ENCODE assay signal across 1 fruit fly cellular context in the genomic region with DNA sequence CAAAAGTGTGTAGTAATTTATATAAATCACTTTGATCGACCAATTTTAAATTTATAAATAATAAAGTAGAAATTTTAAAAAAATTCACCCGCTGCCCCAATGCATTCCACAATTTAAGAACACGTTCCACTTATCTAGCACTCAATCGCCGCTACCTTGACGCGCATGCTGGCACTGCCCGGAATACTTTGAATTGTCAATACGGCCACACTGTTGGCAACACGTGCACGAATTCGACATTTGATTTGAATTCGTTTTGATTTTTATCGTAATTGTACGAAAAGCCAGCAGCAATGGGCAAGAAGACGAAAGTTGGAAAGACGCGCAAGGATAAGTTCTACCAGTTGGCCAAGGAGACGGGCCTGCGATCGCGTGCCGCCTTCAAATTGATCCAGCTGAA.
A peak's percentile ranks its signal among the peaks of the same experiment; 100 is the strongest.
TF ChIP-seq lines count a peak whose summit lies in the region.

A gene (plus strand): TSS at position 186 of the 400 bp plus-strand sequence.

TF ChIP-seq in whole organism, embryonic, 481 proteins besides CTCF, POLR2A, EP300 and RAD21 (continued from another document):
- TF ChIP-seq MBD-R2 (GFP tag; IDR thresholded peaks at IDR 0.05; lab: Robert Waterston, UW) (peak; percentile 65), CG11247 (GFP tag; IDR thresholded peaks at IDR 0.05; lab: Robert Waterston, UW) (no peak), pnt (GFP tag; optimal IDR thresholded peaks at IDR 0.05; lab: Kevin White, UChicago) (no peak), E2f2 (GFP tag; IDR thresholded peaks at IDR 0.05; lab: Robert Waterston, UW) (peak; percentile 81), Elba2 (GFP tag; optimal IDR thresholded peaks at IDR 0.05; lab: Kevin White, UChicago) (no peak), CG3163 (GFP tag; optimal IDR thresholded peaks at IDR 0.05; lab: Kevin White, UChicago) (no peak), CG10321 (GFP tag; IDR thresholded peaks at IDR 0.05; lab: Robert Waterston, UW) (no peak), CG13894 (tag; optimal IDR thresholded peaks at IDR 0.05; lab: Kevin White, UChicago) (no peak), wor (GFP tag; IDR thresholded peaks at IDR 0.05; lab: Robert Waterston, UW) (no peak), BEAF-32 (GFP tag; optimal IDR thresholded peaks at IDR 0.05; lab: Kevin White, UChicago) (peak; percentile 37), stwl (tag; optimal IDR thresholded peaks at IDR 0.05; lab: Kevin White, UChicago) (peak; percentile 59), Scr (GFP tag; IDR thresholded peaks at IDR 0.05; lab: Robert Waterston, UW; ENCODE audit: partially characterized antibody) (peak; percentile 46), vvl (GFP tag; IDR thresholded peaks at IDR 0.05; lab: Robert Waterston, UW) (no peak), Sin3A (optimal IDR thresholded peaks at IDR 0.05; lab: Kevin White, UChicago) (peak; percentile 20), knrl (GFP tag; IDR thresholded peaks at IDR 0.05; lab: Robert Waterston, UW; ENCODE audit: partially characterized antibody) (0 out of 3 replicates have a peak, but pooled peaks have one; percentile 16), Xrp1 (GFP tag; IDR thresholded peaks at IDR 0.05; lab: Robert Waterston, UW) (no peak), CG3407 (GFP tag; optimal IDR thresholded peaks at IDR 0.05; lab: Kevin White, UChicago) (no peak), CG17829 (tag; optimal IDR thresholded peaks at IDR 0.05; lab: Kevin White, UChicago) (peak; percentile 7), unc-4 (GFP tag; IDR thresholded peaks at IDR 0.05; lab: Robert Waterston, UW; ENCODE audit: partially characterized antibody) (0 out of 2 replicates have a peak, but pooled peaks have one; percentile 18), Ets97D (GFP tag; optimal IDR thresholded peaks at IDR 0.05; lab: Kevin White, UChicago) (peak; percentile 42), CG15073 (GFP tag; optimal IDR thresholded peaks at IDR 0.05; lab: Kevin White, UChicago) (no peak), CG18764 (GFP tag; optimal IDR thresholded peaks at IDR 0.05; lab: Kevin White, UChicago) (no peak), gt (GFP tag; IDR thresholded peaks at IDR 0.05; lab: Robert Waterston, UW) (no peak), Dip3 (GFP tag; optimal IDR thresholded peaks at IDR 0.05; lab: Kevin White, UChicago) (no peak), CG34422 (GFP tag; IDR thresholded peaks at IDR 0.05; lab: Robert Waterston, UW) (no peak), pzg (GFP tag; optimal IDR thresholded peaks at IDR 0.05; lab: Kevin White, UChicago) (peak; percentile 71), CG4617 (GFP tag; optimal IDR thresholded peaks at IDR 0.05; lab: Kevin White, UChicago; ENCODE audit: borderline replicate concordance) (peak; percentile 15), CG14441 (GFP tag; IDR thresholded peaks at IDR 0.05; lab: Robert Waterston, UW) (no peak), gfzf (GFP tag; optimal IDR thresholded peaks at IDR 0.05; lab: Kevin White, UChicago) (peak; percentile 75), slou (GFP tag; optimal IDR thresholded peaks at IDR 0.05; lab: Kevin White, UChicago) (no peak), Usf (GFP tag; optimal IDR thresholded peaks at IDR 0.05; lab: Kevin White, UChicago) (no peak), phol (tag; optimal IDR thresholded peaks at IDR 0.05; lab: Kevin White, UChicago) (peak; percentile 3), Dref (GFP tag; IDR thresholded peaks at IDR 0.05; lab: Robert Waterston, UW) (peak; percentile 15; the same call in 1 of the 2 replicates), sc (optimal IDR thresholded peaks at IDR 0.05; lab: Kevin White, UChicago) (no peak), sc (GFP tag; optimal IDR thresholded peaks at IDR 0.05; lab: Kevin White, UChicago) (no peak), CG31388 (GFP tag; optimal IDR thresholded peaks at IDR 0.05; lab: Kevin White, UChicago) (no peak), row (GFP tag; IDR thresholded peaks at IDR 0.05; lab: Robert Waterston, UW) (peak; percentile 53; the same call in 1 of the 3 replicates), ato (GFP tag; IDR thresholded peaks at IDR 0.05; lab: Robert Waterston, UW; ENCODE audit: partially characterized antibody) (0 out of 2 replicates have a peak, but pooled peaks have one; percentile 7), sd (tag; optimal IDR thresholded peaks at IDR 0.05; lab: Kevin White, UChicago) (no peak), CG1603 (tag; optimal IDR thresholded peaks at IDR 0.05; lab: Kevin White, UChicago) (peak; percentile 99), ham (GFP tag; IDR thresholded peaks at IDR 0.05; lab: Robert Waterston, UW) (no peak), CG4820 (GFP tag; optimal IDR thresholded peaks at IDR 0.05; lab: Kevin White, UChicago) (no peak), CG17361 (GFP tag; IDR thresholded peaks at IDR 0.05; lab: Robert Waterston, UW) (no peak), CG3065 (GFP tag; optimal IDR thresholded peaks at IDR 0.05; lab: Kevin White, UChicago) (no peak), CG10147 (GFP tag; optimal IDR thresholded peaks at IDR 0.05; lab: Kevin White, UChicago) (peak; percentile 78), grau (tag; optimal IDR thresholded peaks at IDR 0.05; lab: Kevin White, UChicago) (no peak), MESR4 (GFP tag; optimal IDR thresholded peaks at IDR 0.05; lab: Kevin White, UChicago) (peak; percentile 67), CG32532 (GFP tag; IDR thresholded peaks at IDR 0.05; lab: Robert Waterston, UW) (no peak), Hr51 (GFP tag; optimal IDR thresholded peaks at IDR 0.05; lab: Kevin White, UChicago) (no peak), CrebB (tag; optimal IDR thresholded peaks at IDR 0.05; lab: Kevin White, UChicago) (no peak), CG32772 (GFP tag; IDR thresholded peaks at IDR 0.05; lab: Robert Waterston, UW) (no peak), Max (GFP tag; optimal IDR thresholded peaks at IDR 0.05; lab: Kevin White, UChicago) (peak; percentile 90), Dll (GFP tag; IDR thresholded peaks at IDR 0.05; lab: Robert Waterston, UW; ENCODE audit: partially characterized antibody) (peak; percentile 52; the same call in 2 of the 4 replicates), CG18476 (GFP tag; optimal IDR thresholded peaks at IDR 0.05; lab: Kevin White, UChicago) (no peak), disco-r (GFP tag; optimal IDR thresholded peaks at IDR 0.05; lab: Kevin White, UChicago) (no peak), CG10366 (GFP tag; IDR thresholded peaks at IDR 0.05; lab: Robert Waterston, UW) (no peak), shn (GFP tag; optimal IDR thresholded peaks at IDR 0.05; lab: Kevin White, UChicago) (no peak), ash1 (GFP tag; optimal IDR thresholded peaks at IDR 0.05; lab: Kevin White, UChicago) (no peak), CG17186 (GFP tag; optimal IDR thresholded peaks at IDR 0.05; lab: Kevin White, UChicago) (peak; percentile 82), Bgb (GFP tag; IDR thresholded peaks at IDR 0.05; lab: Robert Waterston, UW; ENCODE audit: partially characterized antibody) (peak; percentile 54), CG9876 (GFP tag; optimal IDR thresholded peaks at IDR 0.05; lab: Kevin White, UChicago) (no peak), Nf-YA (GFP tag; IDR thresholded peaks at IDR 0.05; lab: Robert Waterston, UW) (no peak), gro (GFP tag; optimal IDR thresholded peaks at IDR 0.05; lab: Kevin White, UChicago) (no peak), CG14710 (tag; optimal IDR thresholded peaks at IDR 0.05; lab: Kevin White, UChicago) (peak; percentile 33), YL-1 (GFP tag; optimal IDR thresholded peaks at IDR 0.05; lab: Kevin White, UChicago) (peak; percentile 84), CG9797 (GFP tag; optimal IDR thresholded peaks at IDR 0.05; lab: Kevin White, UChicago) (peak; percentile 74), bcd (GFP tag; optimal IDR thresholded peaks at IDR 0.05; lab: Kevin White, UChicago) (no peak)
